Fruit fly (Drosophila melanogaster) whole organism, embryonic: ENCODE results near the gene dar1.
A peak's percentile ranks its signal among the peaks of the same experiment; 100 is the strongest.

ENCODE experiments used
- Ada2b ChIP-seq: fragments of 200-800 bp; sonication (Bioruptor generic); IDR thresholded peaks from 2 replicates; pipeline ENCODE4 v1.3.6; 2022; ENCODE audit warnings: missing biosample characterization, missing genetic modification characterization
- Atf-2 ChIP-seq: fragments of 200-800 bp; sonication (Bioruptor generic); optimal IDR thresholded peaks from 2 replicates; lab custom pipeline; 2016; ENCODE audit warnings: missing biosample characterization, missing genetic modification characterization
- Atf6 ChIP-seq: fragments of 200-800 bp; sonication (Bioruptor generic); IDR thresholded peaks from 2 replicates; pipeline ENCODE4 v1.3.6; 2022; ENCODE audit warnings: missing biosample characterization, missing genetic modification characterization
- B-H1 ChIP-seq: fragments of 200-800 bp; sonication (Bioruptor generic); IDR thresholded peaks from 3 replicates; pipeline ENCODE4 v1.3.6; 2022; ENCODE audit warnings: missing biosample characterization, missing genetic modification characterization
- CG10565 ChIP-seq: fragments of 200-800 bp; sonication (Bioruptor generic); optimal IDR thresholded peaks from 3 replicates; lab custom pipeline; 2016; ENCODE audit warnings: missing biosample characterization, mild to moderate bottlenecking, missing genetic modification characterization
- CG12071 ChIP-seq: fragments of 200-800 bp; sonication (Bioruptor generic); optimal IDR thresholded peaks from 3 replicates; lab custom pipeline; 2018; ENCODE audit warnings: missing biosample characterization, mild to moderate bottlenecking, missing genetic modification characterization
- CG12659 ChIP-seq: fragments of 200-800 bp; sonication (Bioruptor generic); optimal IDR thresholded peaks from 3 replicates; lab custom pipeline; 2017; ENCODE audit warnings: mild to moderate bottlenecking, missing biosample characterization, missing genetic modification reagents, missing genetic modification characterization
- CG12942 ChIP-seq: fragments of 200-800 bp; sonication (Bioruptor generic); optimal IDR thresholded peaks from 3 replicates; lab custom pipeline; 2016; ENCODE audit warnings: missing biosample characterization, missing genetic modification characterization
- CG16863 ChIP-seq: fragments of 200-800 bp; sonication (Bioruptor generic); optimal IDR thresholded peaks from 3 replicates; lab custom pipeline; 2016; ENCODE audit warnings: missing biosample characterization, missing genetic modification characterization
- CG18011 ChIP-seq: fragments of 200-800 bp; sonication (Bioruptor generic); optimal IDR thresholded peaks from 2 replicates; lab custom pipeline; 2017; ENCODE audit warnings: missing biosample characterization, missing genetic modification characterization, mild to moderate bottlenecking, moderate library complexity, missing genotype
- CG32532 ChIP-seq: fragments of 200-800 bp; sonication (Bioruptor generic); IDR thresholded peaks from 2 replicates; pipeline ENCODE4 v1.3.6; 2022; ENCODE audit warnings: missing biosample characterization, missing genetic modification characterization
- CG4707 ChIP-seq: fragments of 200-800 bp; sonication (Bioruptor generic); optimal IDR thresholded peaks from 2 replicates; lab custom pipeline; 2018; ENCODE audit warnings: missing biosample characterization, mild to moderate bottlenecking, missing genetic modification characterization, moderate library complexity
- CG6689 ChIP-seq: fragments of 200-800 bp; sonication (Bioruptor generic); IDR thresholded peaks from 2 replicates; pipeline ENCODE4 v1.3.6; 2022; ENCODE audit warnings: missing biosample characterization, missing genetic modification characterization
- CG8089 ChIP-seq: fragments of 200-800 bp; sonication (Bioruptor generic); optimal IDR thresholded peaks from 3 replicates; lab custom pipeline; 2016; ENCODE audit warnings: missing biosample characterization, missing genetic modification characterization
- CG8924 ChIP-seq: fragments of 200-800 bp; optimal IDR thresholded peaks from 3 replicates; lab custom pipeline; 2019; ENCODE audit warnings: missing biosample characterization, mild to moderate bottlenecking, missing genetic modification characterization, moderate library complexity
- CG8944 ChIP-seq: fragments of 200-800 bp; sonication (Bioruptor generic); optimal IDR thresholded peaks from 3 replicates; lab custom pipeline; 2016; ENCODE audit warnings: missing biosample characterization, missing genetic modification characterization
- CG9797 ChIP-seq: fragments of 200-800 bp; sonication (Bioruptor generic); optimal IDR thresholded peaks from 3 replicates; lab custom pipeline; 2018; ENCODE audit warnings: missing biosample characterization, mild to moderate bottlenecking, missing genetic modification characterization
- CG9932 ChIP-seq: fragments of 200-800 bp; sonication (Bioruptor generic); IDR thresholded peaks from 2 replicates; pipeline ENCODE4 v1.3.6; 2022; ENCODE audit warnings: missing biosample characterization, missing genetic modification characterization
- D ChIP-seq, 2 experiments: fragments of 200-800 bp in 1 of 2; fragments of >200 bp in 1 of 2; sonication (Bioruptor generic) in 1 of 2; optimal IDR thresholded peaks; 2 replicates in 1 of 2; 3 replicates in 1 of 2; lab custom pipeline; 2017; ENCODE audit warnings: mild to moderate bottlenecking in 1 of 2, missing biosample characterization in 1 of 2, missing genetic modification characterization in 1 of 2, missing genetic modification reagents in 1 of 2
- Drgx ChIP-seq: fragments of 200-800 bp; sonication (Bioruptor generic); IDR thresholded peaks from 2 replicates; pipeline ENCODE4 v1.3.6; 2022; ENCODE audit warnings: missing biosample characterization, missing genetic modification characterization
- Fer3 ChIP-seq: fragments of 200-800 bp; sonication (Bioruptor generic); optimal IDR thresholded peaks from 2 replicates; lab custom pipeline; 2018; ENCODE audit warnings: missing biosample characterization, mild to moderate bottlenecking, missing genetic modification characterization, moderate library complexity
- Hr78 ChIP-seq, 2 experiments: fragments of 200-800 bp in 1 of 2; fragments of >200 bp in 1 of 2; sonication (Bioruptor generic) in 1 of 2; optimal IDR thresholded peaks; 2 replicates each; lab custom pipeline; 2017 to 2019; ENCODE audit warnings: missing biosample characterization in 2 of 2, missing genetic modification characterization in 2 of 2, mild to moderate bottlenecking in 1 of 2, moderate library complexity in 1 of 2
- Hsf ChIP-seq: fragments of 200-800 bp; sonication (Bioruptor generic); optimal IDR thresholded peaks from 3 replicates; lab custom pipeline; 2016; ENCODE audit warnings: missing biosample characterization, missing genetic modification characterization
- Myb ChIP-seq: fragments of 200-800 bp; sonication (Bioruptor generic); optimal IDR thresholded peaks from 2 replicates; lab custom pipeline; 2016; ENCODE audit warnings: missing biosample characterization, missing genetic modification characterization
- Optix ChIP-seq: fragments of 200-800 bp; sonication (Bioruptor generic); IDR thresholded peaks from 3 replicates; pipeline ENCODE4 v1.3.6; 2022; ENCODE audit warnings: missing biosample characterization, missing genetic modification characterization
- Rfx ChIP-seq: fragments of 200-800 bp; sonication (Bioruptor generic); IDR thresholded peaks from 2 replicates; pipeline ENCODE4 v1.3.6; 2022; ENCODE audit warnings: missing biosample characterization, missing genetic modification characterization
- Ssrp ChIP-seq: fragments of 200-800 bp; sonication (Bioruptor generic); optimal IDR thresholded peaks from 2 replicates; lab custom pipeline; 2018; ENCODE audit warnings: missing biosample characterization, mild to moderate bottlenecking, missing genetic modification characterization, moderate library complexity
- Vsx1 ChIP-seq: fragments of 200-800 bp; sonication (Bioruptor generic); optimal IDR thresholded peaks from 2 replicates; lab custom pipeline; 2017; ENCODE audit warnings: missing biosample characterization, mild to moderate bottlenecking, missing genetic modification characterization, missing genetic modification reagents
- abd-A ChIP-seq: fragments of 200-800 bp; sonication (Bioruptor generic); optimal IDR thresholded peaks from 3 replicates; lab custom pipeline; 2019; ENCODE audit warnings: missing biosample characterization, mild to moderate bottlenecking, missing genetic modification characterization, moderate library complexity
- aop ChIP-seq: fragments of 200-800 bp; sonication (Bioruptor generic); IDR thresholded peaks from 2 replicates; pipeline ENCODE4 v1.3.6; 2022; ENCODE audit warnings: missing biosample characterization, missing genetic modification characterization
- ap ChIP-seq: fragments of 200-800 bp; sonication (Bioruptor generic); IDR thresholded peaks from 2 replicates; pipeline ENCODE4 v1.3.6; 2022; ENCODE audit warnings: missing biosample characterization, missing genetic modification characterization
- ci ChIP-seq: fragments of 200-800 bp; sonication (Bioruptor generic); IDR thresholded peaks from 3 replicates; pipeline ENCODE4 v1.3.6; 2022; ENCODE audit warnings: missing biosample characterization, missing genetic modification characterization
- dmrt11E ChIP-seq: fragments of 200-800 bp; sonication (Bioruptor generic); optimal IDR thresholded peaks from 3 replicates; lab custom pipeline; 2018; ENCODE audit warnings: missing biosample characterization, mild to moderate bottlenecking, missing genetic modification characterization, moderate library complexity
- eve ChIP-seq, 2 experiments: fragments of >200 bp; optimal IDR thresholded peaks; 2 replicates each; lab custom pipeline; 2017; ENCODE audit warnings: missing biosample characterization in 2 of 2, missing genetic modification characterization in 2 of 2
- fd102C ChIP-seq: fragments of 200-800 bp; sonication (Bioruptor generic); optimal IDR thresholded peaks from 2 replicates; lab custom pipeline; 2018; ENCODE audit warnings: missing biosample characterization, mild to moderate bottlenecking, missing genetic modification characterization, moderate library complexity
- gcm2 ChIP-seq: fragments of 200-800 bp; sonication (Bioruptor generic); optimal IDR thresholded peaks from 2 replicates; lab custom pipeline; 2016; ENCODE audit warnings: missing biosample characterization, missing genetic modification characterization
- gt ChIP-seq: fragments of 200-800 bp; sonication (Bioruptor generic); IDR thresholded peaks from 2 replicates; pipeline ENCODE4 v1.3.6; 2022; ENCODE audit warnings: missing biosample characterization, missing genetic modification characterization
- ind ChIP-seq: fragments of 200-800 bp; sonication (Bioruptor generic); optimal IDR thresholded peaks from 3 replicates; lab custom pipeline; 2016; ENCODE audit warnings: missing biosample characterization, missing genetic modification characterization
- kni ChIP-seq: fragments of 200-800 bp; sonication (Bioruptor generic); optimal IDR thresholded peaks from 3 replicates; lab custom pipeline; 2017; ENCODE audit warnings: mild to moderate bottlenecking, missing biosample characterization, missing genetic modification reagents, missing genetic modification characterization
- nerfin-1 ChIP-seq: fragments of 200-800 bp; sonication (Bioruptor generic); optimal IDR thresholded peaks from 3 replicates; lab custom pipeline; 2019; ENCODE audit warnings: missing biosample characterization, mild to moderate bottlenecking, missing genetic modification characterization, moderate library complexity
- nmo ChIP-seq: fragments of 200-800 bp; sonication (Bioruptor generic); optimal IDR thresholded peaks from 2 replicates; lab custom pipeline; 2018; ENCODE audit warnings: missing biosample characterization, mild to moderate bottlenecking, missing genetic modification characterization, moderate library complexity
- sisA ChIP-seq: fragments of 200-800 bp; sonication (Bioruptor generic); IDR thresholded peaks from 2 replicates; pipeline ENCODE4 v1.3.6; 2022; ENCODE audit warnings: missing biosample characterization, missing genetic modification characterization
- trh ChIP-seq: fragments of 200-800 bp; sonication (Bioruptor generic); optimal IDR thresholded peaks from 2 replicates; lab custom pipeline; 2016; ENCODE audit warnings: missing biosample characterization, missing genetic modification characterization
- tup ChIP-seq: fragments of 200-800 bp; sonication (Bioruptor generic); optimal IDR thresholded peaks from 2 replicates; lab custom pipeline; 2016; ENCODE audit warnings: missing biosample characterization, mild to moderate bottlenecking, missing genetic modification characterization, moderate library complexity
- twi ChIP-seq: fragments of 200-800 bp; optimal IDR thresholded peaks from 2 replicates; lab custom pipeline; 2019; ENCODE audit warnings: missing biosample characterization, mild to moderate bottlenecking, missing genetic modification characterization, moderate library complexity
- zf30C ChIP-seq: fragments of 200-800 bp; sonication (Bioruptor generic); optimal IDR thresholded peaks from 3 replicates; lab custom pipeline; 2018; ENCODE audit warnings: missing biosample characterization, mild to moderate bottlenecking, missing genetic modification characterization
- zfh1 ChIP-seq: fragments of 200-800 bp; sonication (Bioruptor generic); IDR thresholded peaks from 3 replicates; pipeline ENCODE4 v1.3.6; 2022; ENCODE audit warnings: missing biosample characterization, missing genetic modification characterization

The dar1 gene

dm6 chr3L:3665288-3666210, 39.4 kb downstream of the dar1 start (continued):
- no peak for TF ChIP-seq CG8089 (GFP tag; lab: Kevin White, UChicago)
- no peak for TF ChIP-seq nerfin-1 (tag; lab: Kevin White, UChicago)
- TF ChIP-seq abd-A (tag; lab: Kevin White, UChicago): peak; percentile 64
- TF ChIP-seq CG16863 (GFP tag; lab: Kevin White, UChicago): peak; percentile 58
- TF ChIP-seq CG8924 (tag; lab: Kevin White, UChicago): peak; percentile 63
- TF ChIP-seq CG18011: no peak
- no peak for TF ChIP-seq Fer3
- no peak for TF ChIP-seq fd102C (GFP tag; lab: Kevin White, UChicago)
- peak; percentile 23 for TF ChIP-seq Myb
- TF ChIP-seq CG12942 (GFP tag; lab: Kevin White, UChicago): peak; percentile 32
- TF ChIP-seq gt (GFP tag; lab: Robert Waterston, UW): no peak
- TF ChIP-seq Drgx: no peak
- TF ChIP-seq CG12659: peak; percentile 47
- peak; percentile 64 for TF ChIP-seq Hsf
- TF ChIP-seq CG9932: peak; percentile 75
- TF ChIP-seq gcm2 (GFP tag; lab: Kevin White, UChicago): no peak
- TF ChIP-seq dmrt11E: peak; percentile 70
- TF ChIP-seq trh (GFP tag; lab: Kevin White, UChicago): peak; percentile 24
- TF ChIP-seq CG32532 (GFP tag; lab: Robert Waterston, UW): peak; percentile 68
- 0 out of 2 replicates have a peak, but pooled peaks have one; percentile 13 for TF ChIP-seq aop (GFP tag; lab: Robert Waterston, UW)
- TF ChIP-seq Ssrp: peak; percentile 60
- TF ChIP-seq ap (GFP tag; lab: Robert Waterston, UW): 0 out of 2 replicates have a peak, but pooled peaks have one; percentile 7
- peak; percentile 29 for TF ChIP-seq twi (tag; lab: Kevin White, UChicago)
- TF ChIP-seq tup: peak; percentile 15
- TF ChIP-seq D (optimal IDR thresholded peaks at IDR 0.05; lab: Kevin White, UChicago): no peak
- TF ChIP-seq D (GFP tag; optimal IDR thresholded peaks at IDR 0.05; lab: Kevin White, UChicago): no peak
- TF ChIP-seq CG6689: peak; percentile 29; the same call in 1 of the 2 replicates
- TF ChIP-seq CG10565 (GFP tag; lab: Kevin White, UChicago): no peak
- no peak for TF ChIP-seq ind (GFP tag; lab: Kevin White, UChicago)
- TF ChIP-seq Rfx (GFP tag; lab: Robert Waterston, UW): peak; percentile 75
- no peak for TF ChIP-seq kni (GFP tag; lab: Kevin White, UChicago)
- TF ChIP-seq zf30C (GFP tag; lab: Kevin White, UChicago): peak; percentile 21
- TF ChIP-seq nmo (GFP tag; lab: Kevin White, UChicago): peak; percentile 67
- no peak for TF ChIP-seq B-H1 (GFP tag; lab: Robert Waterston, UW)
- TF ChIP-seq CG8944 (GFP tag; lab: Kevin White, UChicago): peak; percentile 51
- peak; percentile 49 for TF ChIP-seq CG4707 (GFP tag; lab: Kevin White, UChicago)
- TF ChIP-seq ci (GFP tag; lab: Robert Waterston, UW): peak; percentile 76; the same call in 2 of the 3 replicates
- TF ChIP-seq Atf6 (GFP tag; lab: Robert Waterston, UW): peak; percentile 58; the same call in 1 of the 2 replicates
- 0 out of 3 replicates have a peak, but pooled peaks have one; percentile 43 for TF ChIP-seq Optix (GFP tag; lab: Robert Waterston, UW)
- peak; percentile 66; the same call in 2 of the 3 replicates for TF ChIP-seq zfh1 (GFP tag; lab: Robert Waterston, UW)
- TF ChIP-seq Ada2b (GFP tag; lab: Robert Waterston, UW): peak; percentile 17; the same call in 1 of the 2 replicates
- no peak for TF ChIP-seq CG12071 (GFP tag; lab: Kevin White, UChicago)
- peak; percentile 60 for TF ChIP-seq Vsx1 (GFP tag; lab: Kevin White, UChicago)
- peak; percentile 19; the same call in 1 of the 2 replicates for TF ChIP-seq sisA (GFP tag; lab: Robert Waterston, UW)
- TF ChIP-seq Hr78 (GFP tag; optimal IDR thresholded peaks at IDR 0.05; lab: Kevin White, UChicago): peak in 1 of 2 experiments; percentile 11
- TF ChIP-seq CG9797 (GFP tag; lab: Kevin White, UChicago): no peak
- TF ChIP-seq Atf-2 (GFP tag; lab: Kevin White, UChicago): peak; percentile 52
- TF ChIP-seq eve (GFP tag; optimal IDR thresholded peaks at IDR 0.05; lab: Kevin White, UChicago): peak in 1 of 2 experiments; percentile 63
